Worm (Caenorhabditis elegans) whole organism, L2 larva: ENCODE data around the gene Y22D7AL.15.

Experiments used
- C34F6.9 ChIP-seq: fragments of 150-350 bp; optimal IDR thresholded peaks from 2 replicates; lab custom pipeline; 2014; ENCODE audit warnings: missing biosample characterization, missing genetic modification characterization
- F13H6.1 ChIP-seq: sonication (generic microtip); optimal IDR thresholded peaks from 2 replicates; lab custom pipeline; 2016; ENCODE audit warnings: missing genetic modification characterization, missing compliant biosample characterization
- R02D3.7 ChIP-seq: fragments of 150-350 bp; optimal IDR thresholded peaks from 2 replicates; lab custom pipeline; 2014; ENCODE audit warnings: missing biosample characterization, missing genetic modification characterization
- Y55F3AM.14 ChIP-seq: fragments of 200-800 bp; sonication (Bioruptor generic); optimal IDR thresholded peaks from 2 replicates; lab custom pipeline; 2018; ENCODE audit warnings: mild to moderate bottlenecking, missing genetic modification characterization, missing compliant biosample characterization
- ZK546.5 ChIP-seq: sonication (generic microtip); optimal IDR thresholded peaks from 2 replicates; lab custom pipeline; 2017; ENCODE audit warnings: missing biosample characterization, missing genetic modification characterization
- ama-1 ChIP-seq: fragments of 150-350 bp; optimal IDR thresholded peaks from 2 replicates; lab custom pipeline; 2018; ENCODE audit warnings: inconsistent platforms
- blmp-1 ChIP-seq: sonication (generic microtip); optimal IDR thresholded peaks from 2 replicates; lab custom pipeline; 2017; ENCODE audit warnings: missing genetic modification characterization, mild to moderate bottlenecking, missing compliant biosample characterization, antibody characterized with exemption, moderate library complexity; ENCODE audit not compliant: insufficient read depth
- ceh-16 ChIP-seq: fragments of 150-350 bp; optimal IDR thresholded peaks from 2 replicates; lab custom pipeline; 2014; ENCODE audit warnings: missing biosample characterization, missing genetic modification characterization
- crh-2 ChIP-seq: sonication (generic microtip); optimal IDR thresholded peaks from 2 replicates; lab custom pipeline; 2017; ENCODE audit warnings: missing biosample characterization, missing genetic modification characterization
- dmd-4 ChIP-seq: sonication (generic microtip); optimal IDR thresholded peaks from 2 replicates; lab custom pipeline; 2017; ENCODE audit warnings: missing biosample characterization, missing genetic modification characterization
- egl-27 ChIP-seq: sonication (generic microtip); optimal IDR thresholded peaks from 3 replicates; lab custom pipeline; 2017; ENCODE audit warnings: missing biosample characterization, missing genetic modification reagents, missing genetic modification characterization
- elt-3 ChIP-seq: sonication (generic microtip); optimal IDR thresholded peaks from 2 replicates; lab custom pipeline; 2017; ENCODE audit warnings: missing biosample characterization, missing genetic modification characterization
- fos-1 ChIP-seq: fragments of 150-350 bp; optimal IDR thresholded peaks from 2 replicates; lab custom pipeline; 2014; ENCODE audit warnings: missing biosample characterization, missing genetic modification characterization
- gmeb-1 ChIP-seq: fragments of 150-350 bp; optimal IDR thresholded peaks from 2 replicates; lab custom pipeline; 2014; ENCODE audit warnings: missing biosample characterization, missing genetic modification characterization
- lin-11 ChIP-seq: fragments of 150-350 bp; sonication (generic microtip); optimal IDR thresholded peaks from 2 replicates; lab custom pipeline; 2014; ENCODE audit warnings: missing biosample characterization, missing genetic modification characterization, inconsistent platforms, mixed read lengths
- lin-13 ChIP-seq: fragments of 150-350 bp; optimal IDR thresholded peaks from 2 replicates; lab custom pipeline; 2014; ENCODE audit warnings: missing biosample characterization, missing genetic modification reagents, missing genetic modification characterization
- lin-39 ChIP-seq: fragments of 150-350 bp; optimal IDR thresholded peaks from 2 replicates; lab custom pipeline; 2014; ENCODE audit warnings: missing biosample characterization, missing genetic modification reagents, missing genetic modification characterization
- lsy-2 ChIP-seq, 2 experiments: fragments of 150-350 bp in 1 of 2; sonication (generic microtip) in 1 of 2; optimal IDR thresholded peaks; 2 replicates each; lab custom pipeline; 2014 to 2017; ENCODE audit warnings: missing biosample characterization in 2 of 2, missing genetic modification characterization in 2 of 2
- mab-5 ChIP-seq: fragments of 150-350 bp; optimal IDR thresholded peaks from 2 replicates; lab custom pipeline; 2014; ENCODE audit warnings: missing biosample characterization, missing genetic modification characterization
- mdl-1 ChIP-seq, 2 experiments: fragments of 150-350 bp in 1 of 2; sonication (generic microtip) in 1 of 2; optimal IDR thresholded peaks; 2 replicates each; lab custom pipeline; 2017; ENCODE audit warnings: missing biosample characterization in 2 of 2, missing genetic modification characterization in 2 of 2
- nhr-10 ChIP-seq: sonication (generic microtip); optimal IDR thresholded peaks from 2 replicates; lab custom pipeline; 2017; ENCODE audit warnings: missing biosample characterization, missing genetic modification characterization
- nhr-12 ChIP-seq: fragments of 150-350 bp; optimal IDR thresholded peaks from 2 replicates; lab custom pipeline; 2014; ENCODE audit warnings: missing biosample characterization, missing genetic modification characterization
- nhr-129 ChIP-seq: fragments of 150-350 bp; optimal IDR thresholded peaks from 2 replicates; lab custom pipeline; 2014; ENCODE audit warnings: missing biosample characterization, missing genetic modification characterization
- nhr-21 ChIP-seq: fragments of 150-350 bp; optimal IDR thresholded peaks from 2 replicates; lab custom pipeline; 2014; ENCODE audit warnings: missing biosample characterization, missing genetic modification characterization
- nhr-23 ChIP-seq: fragments of 150-350 bp; optimal IDR thresholded peaks from 2 replicates; lab custom pipeline; 2014; ENCODE audit warnings: missing biosample characterization, missing genetic modification reagents, missing genetic modification characterization
- nhr-237 ChIP-seq: fragments of 150-350 bp; optimal IDR thresholded peaks from 2 replicates; lab custom pipeline; 2014; ENCODE audit warnings: missing biosample characterization, missing genetic modification characterization
- nhr-25 ChIP-seq: fragments of 150-350 bp; sonication (generic microtip); optimal IDR thresholded peaks from 3 replicates; lab custom pipeline; 2014; ENCODE audit warnings: missing biosample characterization, missing genetic modification characterization
- nhr-6 ChIP-seq: fragments of 150-350 bp; optimal IDR thresholded peaks from 2 replicates; lab custom pipeline; 2014; ENCODE audit warnings: missing biosample characterization, missing genetic modification characterization
- nhr-77 ChIP-seq: fragments of 150-350 bp; optimal IDR thresholded peaks from 2 replicates; lab custom pipeline; 2014; ENCODE audit warnings: missing biosample characterization, missing genetic modification characterization
- peb-1 ChIP-seq: fragments of 150-350 bp; optimal IDR thresholded peaks from 2 replicates; lab custom pipeline; 2014; ENCODE audit warnings: missing biosample characterization, missing genetic modification characterization
- sem-4 ChIP-seq: fragments of 150-350 bp; optimal IDR thresholded peaks from 2 replicates; lab custom pipeline; 2014; ENCODE audit warnings: missing biosample characterization, missing genetic modification reagents, missing genetic modification characterization
- sma-3 ChIP-seq: sonication (generic microtip); optimal IDR thresholded peaks from 2 replicates; lab custom pipeline; 2016; ENCODE audit warnings: missing genetic modification reagents, missing genetic modification characterization, missing compliant biosample characterization
- sma-9 ChIP-seq, 2 experiments: fragments of 150-350 bp in 1 of 2; sonication (generic microtip) in 1 of 2; optimal IDR thresholded peaks; 2 replicates each; lab custom pipeline; 2014 to 2016; ENCODE audit warnings: missing genetic modification characterization in 2 of 2, mild to moderate bottlenecking in 1 of 2, missing biosample characterization in 1 of 2, missing compliant biosample characterization in 1 of 2, missing genetic modification reagents in 1 of 2, moderate library complexity in 1 of 2
- unc-39 ChIP-seq: fragments of 150-350 bp; optimal IDR thresholded peaks from 2 replicates; lab custom pipeline; 2014; ENCODE audit warnings: missing biosample characterization, missing genetic modification characterization
- unc-62 ChIP-seq: fragments of 150-350 bp; optimal IDR thresholded peaks from 2 replicates; lab custom pipeline; 2014; ENCODE audit warnings: missing biosample characterization, missing genetic modification reagents, missing genetic modification characterization
- zag-1 ChIP-seq: fragments of 150-350 bp; optimal IDR thresholded peaks from 2 replicates; lab custom pipeline; 2014; ENCODE audit warnings: missing biosample characterization, missing genetic modification characterization
- ztf-4 ChIP-seq: fragments of 150-350 bp; optimal IDR thresholded peaks from 2 replicates; lab custom pipeline; 2014; ENCODE audit warnings: missing biosample characterization, missing genetic modification characterization

The Y22D7AL.15 gene

ce11 chrIII:1698842-1699241 lies 39.2 kb upstream of the Y22D7AL.15 start, which contains the start of gene fbxa-74:
Gene fbxa-74 (minus strand): TSS chrIII:1698986.
- TF ChIP-seq fos-1: peak; percentile 67
- no peak for TF ChIP-seq C34F6.9 (tag; lab: Kevin White, UChicago)
- TF ChIP-seq egl-27 (tag; lab: Kevin White, UChicago): no peak

DNA sequence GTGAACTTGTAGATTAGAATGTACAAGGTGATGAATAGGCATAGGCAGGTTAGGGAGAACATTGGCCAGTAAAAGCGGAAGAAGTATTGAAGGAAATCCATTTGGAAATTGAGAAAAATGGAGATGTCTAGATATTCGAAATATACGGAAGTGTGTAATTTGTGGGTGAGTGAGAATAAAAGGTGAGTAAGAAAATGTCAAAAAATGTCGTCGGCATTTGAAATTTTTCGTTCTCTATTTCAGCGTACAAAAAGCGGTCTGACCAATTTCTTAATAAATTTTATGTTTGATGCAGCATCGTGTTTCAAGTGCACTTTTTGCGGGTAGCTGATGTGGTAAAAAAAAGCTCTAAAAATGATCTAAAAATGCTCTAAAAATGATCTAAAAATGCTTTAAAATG lies 35.3 kb upstream of the Y22D7AL.15 start, which contains the start of gene srd-64:
Gene srd-64 (minus strand): TSS at position 101 of the 400 bp plus-strand sequence.
- no peak for TF ChIP-seq nhr-129 (tag; lab: Kevin White, UChicago)
- TF ChIP-seq unc-39 (tag; lab: Kevin White, UChicago): no peak
- TF ChIP-seq lin-39 (tag; lab: Kevin White, UChicago): no peak
- TF ChIP-seq mdl-1 (tag; optimal IDR thresholded peaks at IDR 0.05; lab: Kevin White, UChicago): no peak

- TF ChIP-seq peb-1 (tag; lab: Kevin White, UChicago): no peak
- no peak for TF ChIP-seq dmd-4 (tag; lab: Kevin White, UChicago)
- TF ChIP-seq, all 48 proteins: peak for 0
Measured at ce11 chrIII:1689927-1690326, 30.3 kb upstream of the Y22D7AL.15 start, which contains the start of gene Y22D7AR.14. Gene Y22D7AR.14 (minus strand): TSS chrIII:1690027.

- TF ChIP-seq nhr-129 (tag; lab: Kevin White, UChicago) (no peak), gmeb-1 (tag; lab: Kevin White, UChicago) (no peak), nhr-25 (tag; lab: Kevin White, UChicago) (no peak), nhr-10 (no peak), ceh-16 (tag; lab: Kevin White, UChicago) (no peak), C34F6.9 (tag; lab: Kevin White, UChicago) (no peak)
Measured at ce11 chrIII:1687999-1688398, 28.3 kb upstream of the Y22D7AL.15 start, which contains the start of gene Y22D7AR.7. Gene Y22D7AR.7 (minus strand): TSS chrIII:1688099.

DNA sequence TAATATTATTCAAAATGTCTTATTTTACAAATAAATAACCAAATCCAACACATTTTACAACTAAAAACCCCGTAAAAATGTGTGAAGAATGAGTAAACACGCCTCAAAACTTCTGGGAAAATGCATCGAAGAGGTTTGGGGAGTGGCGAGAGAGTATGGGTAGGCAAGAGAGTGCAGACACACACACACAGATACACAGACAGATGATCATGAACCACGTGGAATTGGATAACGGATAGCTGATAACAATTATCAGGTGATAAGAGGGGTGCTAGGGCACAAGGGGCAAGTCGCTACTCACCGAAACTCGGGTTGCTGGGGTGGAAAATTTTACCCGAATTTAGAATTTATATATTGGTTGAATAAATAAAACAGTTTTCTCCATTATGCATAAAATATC lies 22.6 kb upstream of the Y22D7AL.15 start:
- TF ChIP-seq unc-62: no peak
- TF ChIP-seq zag-1 (tag; lab: Kevin White, UChicago): no peak
- TF ChIP-seq sma-9 (GFP tag; optimal IDR thresholded peaks at IDR 0.05; lab: Kevin White, UChicago): peak; percentile 74
- TF ChIP-seq sma-9 (tag; optimal IDR thresholded peaks at IDR 0.05; lab: Kevin White, UChicago): no peak
- TF ChIP-seq C34F6.9 (tag; lab: Kevin White, UChicago): peak; percentile 37
- TF ChIP-seq nhr-21: no peak
- peak; percentile 37 for TF ChIP-seq F13H6.1 (tag; lab: Kevin White, UChicago)
- peak; percentile 22 for TF ChIP-seq ztf-4 (tag; lab: Kevin White, UChicago)
- peak; percentile 1 to 38 for TF ChIP-seq mdl-1 (tag; optimal IDR thresholded peaks at IDR 0.05; lab: Kevin White, UChicago)
- TF ChIP-seq dmd-4 (tag; lab: Kevin White, UChicago): no peak
- TF ChIP-seq nhr-129 (tag; lab: Kevin White, UChicago): peak; percentile 70
- TF ChIP-seq sem-4: no peak
- no peak for TF ChIP-seq ZK546.5 (tag; lab: Kevin White, UChicago)
- no peak for TF ChIP-seq sma-3 (GFP tag; lab: Kevin White, UChicago)
- TF ChIP-seq lin-11 (tag; lab: Kevin White, UChicago): peak; percentile 19
- TF ChIP-seq nhr-237 (tag; lab: Kevin White, UChicago): no peak
- TF ChIP-seq, all 48 proteins: peak for 7

ce11 chrIII:1680996-1681395 lies 21.3 kb upstream of the Y22D7AL.15 start:
- TF ChIP-seq sma-3 (GFP tag; lab: Kevin White, UChicago): peak; percentile 93
- peak; percentile 16 to 74 for TF ChIP-seq lsy-2 (tag; optimal IDR thresholded peaks at IDR 0.05; lab: Kevin White, UChicago)
- TF ChIP-seq nhr-23 (tag; lab: Kevin White, UChicago): no peak
- peak; percentile 88 for TF ChIP-seq nhr-21
- TF ChIP-seq Y55F3AM.14 (GFP tag; lab: Kevin White, UChicago): peak; percentile 2
- peak; percentile 74 for TF ChIP-seq mab-5
- TF ChIP-seq peb-1 (tag; lab: Kevin White, UChicago): no peak
- TF ChIP-seq nhr-129 (tag; lab: Kevin White, UChicago): peak; percentile 76
- peak; percentile 82 for TF ChIP-seq nhr-6
- TF ChIP-seq R02D3.7 (tag; lab: Kevin White, UChicago): no peak
- peak; percentile 89 for TF ChIP-seq gmeb-1 (tag; lab: Kevin White, UChicago)
- peak; percentile 84 for TF ChIP-seq F13H6.1 (tag; lab: Kevin White, UChicago)
- TF ChIP-seq ama-1: no peak
- TF ChIP-seq ztf-4 (tag; lab: Kevin White, UChicago): no peak
- TF ChIP-seq nhr-77 (tag; lab: Kevin White, UChicago): no peak
- TF ChIP-seq crh-2: peak; percentile 88
- peak; percentile 93 for TF ChIP-seq sma-9 (GFP tag; optimal IDR thresholded peaks at IDR 0.05; lab: Kevin White, UChicago)
- no peak for TF ChIP-seq sma-9 (tag; optimal IDR thresholded peaks at IDR 0.05; lab: Kevin White, UChicago)
- TF ChIP-seq lin-39 (tag; lab: Kevin White, UChicago): no peak
- no peak for TF ChIP-seq nhr-237 (tag; lab: Kevin White, UChicago)
- TF ChIP-seq lin-13 (GFP tag; lab: Kevin White, UChicago): peak; percentile 64
- TF ChIP-seq unc-39 (tag; lab: Kevin White, UChicago): no peak
- TF ChIP-seq nhr-12 (tag; lab: Kevin White, UChicago): no peak
- no peak for TF ChIP-seq lin-11 (tag; lab: Kevin White, UChicago)
- TF ChIP-seq C34F6.9 (tag; lab: Kevin White, UChicago): peak; percentile 74
- TF ChIP-seq fos-1: peak; percentile 96
- peak; percentile 82 for TF ChIP-seq sem-4
- TF ChIP-seq ZK546.5 (tag; lab: Kevin White, UChicago): no peak
- no peak for TF ChIP-seq zag-1 (tag; lab: Kevin White, UChicago)
- TF ChIP-seq elt-3 (tag; lab: Kevin White, UChicago): no peak
- TF ChIP-seq nhr-25 (tag; lab: Kevin White, UChicago): peak; percentile 91
- peak; percentile 85 for TF ChIP-seq egl-27 (tag; lab: Kevin White, UChicago)
- peak; percentile 40 for TF ChIP-seq blmp-1 (tag; lab: Kevin White, UChicago)
- no peak for TF ChIP-seq unc-62
